In the genomic region with DNA sequence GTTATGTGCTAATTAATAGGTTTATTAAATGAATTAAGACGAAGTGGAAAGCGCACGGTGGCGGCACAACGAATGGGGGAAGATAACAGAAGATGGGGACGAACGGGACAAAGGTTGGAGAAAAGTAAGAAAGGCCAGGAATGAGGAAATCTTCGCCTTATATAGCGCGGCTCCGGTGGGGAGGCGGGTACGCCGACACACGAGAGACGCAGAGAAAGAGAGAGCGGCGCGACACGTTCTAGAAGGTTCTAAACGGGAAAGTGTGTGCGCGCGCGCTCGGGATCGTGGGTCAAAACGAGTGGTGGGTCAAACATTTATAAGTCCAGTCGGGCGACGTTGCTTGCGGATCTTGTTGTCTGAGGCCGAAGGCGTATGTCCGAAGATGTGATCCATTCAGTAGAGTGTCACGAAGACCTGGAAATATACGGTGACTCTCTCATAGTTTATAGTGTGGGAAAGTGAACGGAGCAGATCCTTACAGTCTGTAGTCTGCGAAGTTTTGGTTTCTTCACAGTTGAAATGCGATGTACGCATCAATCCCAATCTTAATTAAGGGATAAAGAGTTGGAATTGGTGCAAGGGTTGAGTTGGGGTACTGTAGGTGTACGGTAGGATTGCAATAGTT, we compare ENCODE assay signal across 7 worm cellular contexts.
TF ChIP-seq lines count a peak whose summit lies in the region.
"Not testable (repeated sequence)": the region's sequence is repeated elsewhere in the genome, so short reads cannot be mapped to it uniquely, and the experiment has no call there.

No protein-coding gene starts in this region.

TF ChIP-seq in whole organism, L1 larva, 84 proteins besides CTCF, POLR2A, EP300 and RAD21:
- TF ChIP-seq efl-1 (optimal IDR thresholded peaks at IDR 0.05; lab: Kevin White, UChicago) = not testable (repeated sequence)
- TF ChIP-seq efl-1 (GFP tag; optimal IDR thresholded peaks at IDR 0.05 in 1 of 2; lab: Kevin White, UChicago) (peak in 1 of 2 experiments; percentile 78), isw-1 (GFP tag; IDR thresholded peaks at IDR 0.05; lab: Robert Waterston, UW) (peak; percentile 12; the same call in 1 of the 2 replicates), grh-1 (GFP tag; IDR thresholded peaks at IDR 0.05; lab: Robert Waterston, UW) (peak; percentile 74), nhr-19 (GFP tag; conservative IDR thresholded peaks at IDR 0.05; lab: Robert Waterston, UW) (peak; percentile 42)

TF ChIP-seq in whole organism, L3 larva, 47 proteins besides CTCF, POLR2A, EP300 and RAD21:
- TF ChIP-seq nfya-1 (tag; optimal IDR thresholded peaks at IDR 0.05; lab: Kevin White, UChicago; ENCODE audit: insufficient read depth) = peak; percentile 3

TF ChIP-seq in whole organism, L4 larva, 104 proteins besides CTCF, POLR2A, EP300 and RAD21 (continues in another document):
- TF ChIP-seq T26A8.4 (GFP tag; IDR thresholded peaks at IDR 0.05; lab: Robert Waterston, UW) = peak; percentile 72
- peak; percentile 67 for TF ChIP-seq dmd-6 (GFP tag; IDR thresholded peaks at IDR 0.05; lab: Robert Waterston, UW)
- 0 out of 2 replicates have a peak, but pooled peaks have one; percentile 54 for TF ChIP-seq zfp-3 (GFP tag; conservative IDR thresholded peaks at IDR 0.05; lab: Robert Waterston, UW)
- TF ChIP-seq dmd-9 (GFP tag; IDR thresholded peaks at IDR 0.05; lab: Robert Waterston, UW) = 0 out of 2 replicates have a peak, but pooled peaks have one; percentile 36
- peak; percentile 51; the same call in 1 of the 2 replicates for TF ChIP-seq lin-29 (GFP tag; IDR thresholded peaks at IDR 0.05; lab: Robert Waterston, UW)
- TF ChIP-seq ceh-20 (GFP tag; IDR thresholded peaks at IDR 0.05; lab: Robert Waterston, UW) = peak; percentile 61; the same call in 1 of the 2 replicates
- TF ChIP-seq set-16 (GFP tag; IDR thresholded peaks at IDR 0.05; lab: Robert Waterston, UW) = peak; percentile 89
- TF ChIP-seq mdt-29 (GFP tag; IDR thresholded peaks at IDR 0.05; lab: Robert Waterston, UW) = peak; percentile 64
- TF ChIP-seq madf-9 (GFP tag; conservative IDR thresholded peaks at IDR 0.05; lab: Robert Waterston, UW) = 0 out of 2 replicates have a peak, but pooled peaks have one; percentile 56
- peak; percentile 16 for TF ChIP-seq nhr-102 (tag; optimal IDR thresholded peaks at IDR 0.05; lab: Kevin White, UChicago)
- TF ChIP-seq pha-4 (GFP tag; IDR thresholded peaks at IDR 0.05; lab: Robert Waterston, UW) = peak; percentile 65
- TF ChIP-seq pha-4 (tag; optimal IDR thresholded peaks at IDR 0.05; lab: Kevin White, UChicago) = not testable (repeated sequence)
- TF ChIP-seq ctbp-1 (GFP tag; IDR thresholded peaks at IDR 0.05; lab: Robert Waterston, UW) = 0 out of 2 replicates have a peak, but pooled peaks have one; percentile 20

TF ChIP-seq in whole organism, early embryonic, 17 proteins besides CTCF, POLR2A, EP300 and RAD21:
- TF ChIP-seq pes-1 (GFP tag; IDR thresholded peaks at IDR 0.05; lab: Robert Waterston, UW) (0 out of 2 replicates have a peak, but pooled peaks have one; percentile 60), scrt-1 (GFP tag; IDR thresholded peaks at IDR 0.05; lab: Robert Waterston, UW) (0 out of 2 replicates have a peak, but pooled peaks have one; percentile 29), tbx-11 (GFP tag; IDR thresholded peaks at IDR 0.05; lab: Robert Waterston, UW) (0 out of 2 replicates have a peak, but pooled peaks have one; percentile 12)

TF ChIP-seq in whole organism, late embryonic, 69 proteins besides CTCF, POLR2A, EP300 and RAD21:
- TF ChIP-seq ceh-45 (GFP tag; IDR thresholded peaks at IDR 0.05; lab: Robert Waterston, UW) = 0 out of 2 replicates have a peak, but pooled peaks have one; percentile 33

TF ChIP-seq in whole organism, midembryonic, 9 proteins besides CTCF, POLR2A, EP300 and RAD21:
- 0 out of 2 replicates have a peak, but pooled peaks have one; percentile 16 for TF ChIP-seq ref-1 (GFP tag; conservative IDR thresholded peaks at IDR 0.05; lab: Robert Waterston, UW)
- TF ChIP-seq flt-1 (GFP tag; IDR thresholded peaks at IDR 0.05; lab: Robert Waterston, UW) = peak; percentile 63; the same call in 1 of the 2 replicates
- TF ChIP-seq T22C8.4 (GFP tag; IDR thresholded peaks at IDR 0.05; lab: Robert Waterston, UW) = 0 out of 2 replicates have a peak, but pooled peaks have one; percentile 24
TF ChIP-seq in whole organism, midembryonic: peak in this region for 3; not testable (repeated sequence) for 6.

TF ChIP-seq in whole organism, young adult, 124 proteins besides CTCF, POLR2A, EP300 and RAD21:
- TF ChIP-seq attf-6 (GFP tag; IDR thresholded peaks at IDR 0.05; lab: Robert Waterston, UW) (peak; percentile 23; the same call in 1 of the 2 replicates), ceh-91 (GFP tag; IDR thresholded peaks at IDR 0.05; lab: Robert Waterston, UW) (peak; percentile 43), bed-1 (GFP tag; IDR thresholded peaks at IDR 0.05; lab: Robert Waterston, UW) (0 out of 2 replicates have a peak, but pooled peaks have one; percentile 58), ekl-4 (GFP tag; IDR thresholded peaks at IDR 0.05; lab: Robert Waterston, UW) (peak; percentile 66; the same call in 1 of the 2 replicates), egl-44 (GFP tag; IDR thresholded peaks at IDR 0.05; lab: Robert Waterston, UW) (peak; percentile 63; the same call in 1 of the 2 replicates), egrh-3 (GFP tag; IDR thresholded peaks at IDR 0.05; lab: Robert Waterston, UW) (peak; percentile 60; the same call in 1 of the 2 replicates), ztf-28 (GFP tag; IDR thresholded peaks at IDR 0.05; lab: Robert Waterston, UW) (0 out of 2 replicates have a peak, but pooled peaks have one; percentile 30), Y53G8AR.9 (GFP tag; conservative IDR thresholded peaks at IDR 0.05; lab: Robert Waterston, UW) (peak; percentile 57; the same call in 1 of the 2 replicates), D2030.7 (GFP tag; IDR thresholded peaks at IDR 0.05; lab: Robert Waterston, UW) (peak; percentile 70), nfyb-1 (GFP tag; IDR thresholded peaks at IDR 0.05; lab: Robert Waterston, UW) (0 out of 2 replicates have a peak, but pooled peaks have one; percentile 59), let-526 (GFP tag; IDR thresholded peaks at IDR 0.05; lab: Robert Waterston, UW) (peak; percentile 49; the same call in 1 of the 2 replicates), pbrm-1 (GFP tag; IDR thresholded peaks at IDR 0.05; lab: Robert Waterston, UW) (peak; percentile 57; the same call in 1 of the 2 replicates), ceh-100 (GFP tag; IDR thresholded peaks at IDR 0.05; lab: Robert Waterston, UW) (peak; percentile 13; the same call in 1 of the 2 replicates), hsf-1 (GFP tag; IDR thresholded peaks at IDR 0.05; lab: Robert Waterston, UW) (peak; percentile 99), madf-6 (GFP tag; IDR thresholded peaks at IDR 0.05; lab: Robert Waterston, UW) (peak; percentile 94), K11D2.4 (GFP tag; IDR thresholded peaks at IDR 0.05; lab: Robert Waterston, UW) (peak; percentile 84), rcor-1 (GFP tag; IDR thresholded peaks at IDR 0.05; lab: Robert Waterston, UW) (peak; percentile 56; the same call in 1 of the 2 replicates), dox-1 (GFP tag; IDR thresholded peaks at IDR 0.05; lab: Robert Waterston, UW) (peak; percentile 76; the same call in 1 of the 2 replicates), C17E4.6 (GFP tag; IDR thresholded peaks at IDR 0.05; lab: Robert Waterston, UW) (peak; percentile 78), Y95B8A.8 (GFP tag; IDR thresholded peaks at IDR 0.05; lab: Robert Waterston, UW) (peak; percentile 60; the same call in 1 of the 2 replicates), C06A6.2 (GFP tag; conservative IDR thresholded peaks at IDR 0.05; lab: Robert Waterston, UW) (peak; percentile 44; the same call in 1 of the 2 replicates), madf-3 (GFP tag; IDR thresholded peaks at IDR 0.05; lab: Robert Waterston, UW) (peak; percentile 91), F37B4.10 (GFP tag; IDR thresholded peaks at IDR 0.05; lab: Robert Waterston, UW) (0 out of 2 replicates have a peak, but pooled peaks have one; percentile 63), cebp-1 (GFP tag; IDR thresholded peaks at IDR 0.05; lab: Robert Waterston, UW) (peak; percentile 46; the same call in 1 of the 2 replicates), xnd-1 (tag; optimal IDR thresholded peaks at IDR 0.05; lab: Kevin White, UChicago) (peak; percentile 57), F33H1.4 (GFP tag; IDR thresholded peaks at IDR 0.05; lab: Robert Waterston, UW) (peak; percentile 51), madf-8 (GFP tag; conservative IDR thresholded peaks at IDR 0.05; lab: Robert Waterston, UW) (peak; percentile 90), mcd-1 (GFP tag; IDR thresholded peaks at IDR 0.05; lab: Robert Waterston, UW) (peak; percentile 75), hmg-1.2 (GFP tag; IDR thresholded peaks at IDR 0.05; lab: Robert Waterston, UW) (peak; percentile 79)
- not testable (repeated sequence) for TF ChIP-seq cebp-1 (tag; optimal IDR thresholded peaks at IDR 0.05; lab: Kevin White, UChicago)
